Fruit fly (Drosophila melanogaster) whole organism, pupa: ENCODE measurements around the gene mmy.

ENCODE experiments used
- CG10348 ChIP-seq: fragments of 200-800 bp; sonication (Bioruptor generic); IDR thresholded peaks from 2 replicates; pipeline ENCODE4 v1.3.6; 2022; ENCODE audit warnings: missing biosample characterization, missing genetic modification characterization
- CG12605 ChIP-seq: fragments of 200-800 bp; sonication (Bioruptor generic); IDR thresholded peaks from 2 replicates; pipeline ENCODE4 v1.3.6; 2022; ENCODE audit warnings: missing biosample characterization, missing genetic modification characterization
- CG13204 ChIP-seq: fragments of 200-800 bp; sonication (Bioruptor generic); optimal IDR thresholded peaks from 2 replicates; lab custom pipeline; 2018; ENCODE audit warnings: missing biosample characterization, mild to moderate bottlenecking, missing genetic modification characterization, moderate library complexity
- CG14655 ChIP-seq: fragments of 200-800 bp; sonication (Bioruptor generic); optimal IDR thresholded peaks from 3 replicates; lab custom pipeline; 2017; ENCODE audit warnings: mild to moderate bottlenecking, missing biosample characterization, missing genetic modification reagents, missing genetic modification characterization
- CG15710 ChIP-seq: fragments of 200-800 bp; sonication (Bioruptor generic); optimal IDR thresholded peaks from 2 replicates; lab custom pipeline; 2018; ENCODE audit warnings: missing biosample characterization, mild to moderate bottlenecking, missing genetic modification characterization, moderate library complexity
- CG17806 ChIP-seq: fragments of 200-800 bp; sonication (Bioruptor generic); optimal IDR thresholded peaks from 2 replicates; lab custom pipeline; 2018; ENCODE audit warnings: missing biosample characterization, mild to moderate bottlenecking, missing genetic modification characterization, moderate library complexity
- CG32121 ChIP-seq: fragments of 200-800 bp; sonication (Bioruptor generic); IDR thresholded peaks from 2 replicates; pipeline ENCODE4 v1.3.6; 2022; ENCODE audit warnings: missing biosample characterization, missing genetic modification characterization
- CG34367 ChIP-seq: fragments of 200-800 bp; sonication (Bioruptor generic); optimal IDR thresholded peaks from 2 replicates; lab custom pipeline; 2018; ENCODE audit warnings: missing biosample characterization, mild to moderate bottlenecking, missing genetic modification characterization
- CG4496 ChIP-seq: fragments of 200-800 bp; sonication (Bioruptor generic); IDR thresholded peaks from 3 replicates; pipeline ENCODE4 v1.3.6; 2022; ENCODE audit warnings: missing biosample characterization, missing genetic modification characterization
- CG8159 ChIP-seq: fragments of 200-800 bp; sonication (Bioruptor generic); optimal IDR thresholded peaks from 3 replicates; lab custom pipeline; 2018; ENCODE audit warnings: missing biosample characterization, mild to moderate bottlenecking, missing genetic modification characterization, moderate library complexity
- CG8301 ChIP-seq: fragments of 200-800 bp; sonication (Bioruptor generic); optimal IDR thresholded peaks from 2 replicates; lab custom pipeline; 2018; ENCODE audit warnings: missing biosample characterization, mild to moderate bottlenecking, missing genetic modification characterization
- CG9948 ChIP-seq: fragments of 200-800 bp; sonication (Bioruptor generic); optimal IDR thresholded peaks from 2 replicates; lab custom pipeline; 2018; ENCODE audit warnings: missing biosample characterization, mild to moderate bottlenecking, missing genetic modification characterization, moderate library complexity
- D1 ChIP-seq: fragments of 200-800 bp; sonication (Bioruptor generic); optimal IDR thresholded peaks from 2 replicates; lab custom pipeline; 2018; ENCODE audit warnings: missing biosample characterization, mild to moderate bottlenecking, missing genetic modification characterization, moderate library complexity
- EcR ChIP-seq: fragments of 200-800 bp; sonication (Bioruptor generic); optimal IDR thresholded peaks from 3 replicates; lab custom pipeline; 2019; ENCODE audit warnings: missing biosample characterization, missing genetic modification characterization, mild to moderate bottlenecking, moderate library complexity, missing genetic modification reagents
- Ets98B ChIP-seq: fragments of 200-800 bp; sonication (Bioruptor generic); IDR thresholded peaks from 2 replicates; pipeline ENCODE4 v1.3.6; 2022; ENCODE audit warnings: missing biosample characterization, missing genetic modification characterization
- Pif1A ChIP-seq: fragments of 200-800 bp; sonication (Bioruptor generic); optimal IDR thresholded peaks from 3 replicates; lab custom pipeline; 2016; ENCODE audit warnings: missing biosample characterization, missing genetic modification characterization
- Pif1B ChIP-seq: fragments of 200-800 bp; sonication (Bioruptor generic); optimal IDR thresholded peaks from 3 replicates; lab custom pipeline; 2016; ENCODE audit warnings: missing biosample characterization, missing genetic modification characterization
- Snoo ChIP-seq: fragments of 200-800 bp; sonication (Bioruptor generic); optimal IDR thresholded peaks from 3 replicates; lab custom pipeline; 2017; ENCODE audit warnings: missing biosample characterization, mild to moderate bottlenecking, missing genetic modification characterization, inconsistent platforms
- fd96Ca ChIP-seq: fragments of 200-800 bp; sonication (Bioruptor generic); IDR thresholded peaks from 3 replicates; pipeline ENCODE4 v1.3.6; 2022; ENCODE audit warnings: missing biosample characterization, missing genetic modification characterization
- gl ChIP-seq: fragments of 200-800 bp; sonication (Bioruptor generic); optimal IDR thresholded peaks from 2 replicates; lab custom pipeline; 2018; ENCODE audit warnings: missing biosample characterization, mild to moderate bottlenecking, missing genetic modification characterization
- rn ChIP-seq: fragments of 200-800 bp; sonication (Bioruptor generic); IDR thresholded peaks from 2 replicates; pipeline ENCODE4 v1.3.6; 2022; ENCODE audit warnings: missing biosample characterization, missing genetic modification characterization

mmy gene

dm6 chr2L:6464780-6465179 is 8.9 kb downstream of the mmy start:
- TF ChIP-seq CG8159 (tag; lab: Kevin White, UChicago) (no peak), CG34367 (tag; lab: Kevin White, UChicago) (no peak)

- TF ChIP-seq CG14655 (GFP tag; lab: Kevin White, UChicago): peak; percentile 21
- no peak for TF ChIP-seq CG34367 (tag; lab: Kevin White, UChicago)
- peak; percentile 12 for TF ChIP-seq Pif1A (GFP tag; lab: Kevin White, UChicago)
- TF ChIP-seq D1: no peak
- TF ChIP-seq CG13204 (GFP tag; lab: Kevin White, UChicago): no peak
- no peak for TF ChIP-seq fd96Ca
- TF ChIP-seq Pif1B (GFP tag; lab: Kevin White, UChicago): no peak
- TF ChIP-seq CG15710 (tag; lab: Kevin White, UChicago): no peak
- no peak for TF ChIP-seq CG32121 (GFP tag; lab: Robert Waterston, UW)
- no peak for TF ChIP-seq CG8159 (tag; lab: Kevin White, UChicago)
- TF ChIP-seq CG12605 (GFP tag; lab: Robert Waterston, UW): no peak
- TF ChIP-seq CG8301 (tag; lab: Kevin White, UChicago): peak; percentile 26
- no peak for TF ChIP-seq CG9948 (tag; lab: Kevin White, UChicago)
- TF ChIP-seq Snoo (tag; lab: Kevin White, UChicago): no peak
- TF ChIP-seq gl (tag; lab: Kevin White, UChicago): no peak
Observed at dm6 chr2L:6464270-6464669, 9.4 kb downstream of the mmy start.

dm6 chr2L:6463392-6463791 is 10.3 kb downstream of the mmy start:
- TF ChIP-seq gl (tag; lab: Kevin White, UChicago) (no peak), CG8301 (tag; lab: Kevin White, UChicago) (no peak), CG10348 (GFP tag; lab: Robert Waterston, UW) (no peak), CG32121 (GFP tag; lab: Robert Waterston, UW) (no peak), CG17806 (no peak), fd96Ca (0 out of 3 replicates have a peak, but pooled peaks have one; percentile 37), CG34367 (tag; lab: Kevin White, UChicago) (no peak), Snoo (tag; lab: Kevin White, UChicago) (no peak), CG9948 (tag; lab: Kevin White, UChicago) (no peak), Pif1B (GFP tag; lab: Kevin White, UChicago) (no peak), CG13204 (GFP tag; lab: Kevin White, UChicago) (peak; percentile 71), EcR (peak; percentile 64), CG15710 (tag; lab: Kevin White, UChicago) (no peak), CG4496 (GFP tag; lab: Robert Waterston, UW) (no peak), CG12605 (GFP tag; lab: Robert Waterston, UW) (no peak), CG8159 (tag; lab: Kevin White, UChicago) (no peak)

dm6 chr2L:6462259-6462658 is 11.4 kb downstream of the mmy start:
- TF ChIP-seq gl (tag; lab: Kevin White, UChicago) (no peak), CG10348 (GFP tag; lab: Robert Waterston, UW) (no peak), CG17806 (no peak), EcR (no peak), CG13204 (GFP tag; lab: Kevin White, UChicago) (no peak), Pif1A (GFP tag; lab: Kevin White, UChicago) (no peak), CG4496 (GFP tag; lab: Robert Waterston, UW) (no peak), CG14655 (GFP tag; lab: Kevin White, UChicago) (no peak), CG8159 (tag; lab: Kevin White, UChicago) (no peak), CG9948 (tag; lab: Kevin White, UChicago) (no peak), CG8301 (tag; lab: Kevin White, UChicago) (no peak), CG32121 (GFP tag; lab: Robert Waterston, UW) (no peak), fd96Ca (no peak), Pif1B (GFP tag; lab: Kevin White, UChicago) (no peak), Snoo (tag; lab: Kevin White, UChicago) (no peak), CG12605 (GFP tag; lab: Robert Waterston, UW) (no peak), Ets98B (no peak), rn (no peak), CG15710 (tag; lab: Kevin White, UChicago) (no peak), D1 (no peak)

- TF ChIP-seq CG14655 (GFP tag; lab: Kevin White, UChicago) (no peak), CG12605 (GFP tag; lab: Robert Waterston, UW) (no peak), CG13204 (GFP tag; lab: Kevin White, UChicago) (no peak), CG10348 (GFP tag; lab: Robert Waterston, UW) (no peak), CG15710 (tag; lab: Kevin White, UChicago) (no peak), fd96Ca (no peak)
Observed at dm6 chr2L:6461497-6461896, 12.2 kb downstream of the mmy start.

- TF ChIP-seq CG14655 (GFP tag; lab: Kevin White, UChicago) (no peak), CG15710 (tag; lab: Kevin White, UChicago) (no peak), fd96Ca (no peak), Pif1B (GFP tag; lab: Kevin White, UChicago) (no peak), D1 (no peak), CG12605 (GFP tag; lab: Robert Waterston, UW) (no peak), Ets98B (no peak), EcR (no peak), CG13204 (GFP tag; lab: Kevin White, UChicago) (no peak), CG10348 (GFP tag; lab: Robert Waterston, UW) (no peak), Pif1A (GFP tag; lab: Kevin White, UChicago) (no peak), rn (no peak), CG32121 (GFP tag; lab: Robert Waterston, UW) (no peak), CG8301 (tag; lab: Kevin White, UChicago) (no peak), gl (tag; lab: Kevin White, UChicago) (no peak), CG17806 (no peak), CG34367 (tag; lab: Kevin White, UChicago) (no peak), CG4496 (GFP tag; lab: Robert Waterston, UW) (no peak), Snoo (tag; lab: Kevin White, UChicago) (no peak)
- TF ChIP-seq, all 21 proteins: peak for 0
Observed at dm6 chr2L:6457583-6457982, 16.1 kb downstream of the mmy start.
